Fruit fly (Drosophila melanogaster): ENCODE results near the gene Roc1b.

The Roc1b gene

dm6 chr3L:390194-390593 is 32.4 kb downstream of the Roc1b start:
- TF ChIP-seq N (GFP tag; optimal IDR thresholded peaks at IDR 0.05) (no peak), woc (GFP tag; optimal IDR thresholded peaks at IDR 0.05) (no peak), psq (GFP tag; optimal IDR thresholded peaks at IDR 0.05) (no peak), rgr (GFP tag; optimal IDR thresholded peaks at IDR 0.05) (no peak), Dfd (GFP tag; optimal IDR thresholded peaks at IDR 0.05) (no peak), CG9705 (GFP tag; optimal IDR thresholded peaks at IDR 0.05) (no peak), fru (GFP tag; optimal IDR thresholded peaks at IDR 0.05) (peak; percentile 9), ey (GFP tag; optimal IDR thresholded peaks at IDR 0.05) (no peak), HLH106 (tag; optimal IDR thresholded peaks at IDR 0.05) (peak; percentile 23), CG32264 (GFP tag; optimal IDR thresholded peaks at IDR 0.05) (no peak), h (GFP tag; optimal IDR thresholded peaks at IDR 0.05) (peak; percentile 48), foxo (GFP tag; optimal IDR thresholded peaks at IDR 0.05) (peak in 1 of 2 experiments; percentile 38), pan (optimal IDR thresholded peaks at IDR 0.05) (no peak)

dm6 chr3L:392622-393159 is 34.9 kb downstream of the Roc1b start, which contains the start of gene trh:
Gene trh (minus strand): TSS chr3L:392633.
- peak; percentile 8 for TF ChIP-seq Vsx2 (GFP tag; optimal IDR thresholded peaks at IDR 0.05; ENCODE audit: partially characterized antibody)
- peak; percentile 60 for TF ChIP-seq Dif (GFP tag; optimal IDR thresholded peaks at IDR 0.05; ENCODE audit: partially characterized antibody)
- peak; percentile 23 for TF ChIP-seq CrebA (GFP tag; optimal IDR thresholded peaks at IDR 0.05; ENCODE audit: borderline replicate concordance)
- no peak for TF ChIP-seq sage (GFP tag; optimal IDR thresholded peaks at IDR 0.05)
- TF ChIP-seq dl (GFP tag; optimal IDR thresholded peaks at IDR 0.05; ENCODE audit: insufficient read depth in 1 of 2, partially characterized antibody in 2 of 2): peak; percentile 61 to 66

- TF ChIP-seq h (GFP tag; optimal IDR thresholded peaks at IDR 0.05) (peak; percentile 1), Abd-B (GFP tag; optimal IDR thresholded peaks at IDR 0.05) (no peak)
These were observed 37.4 kb downstream of the Roc1b start for dm6 chr3L:395192-395591.

- TF ChIP-seq ey (GFP tag; optimal IDR thresholded peaks at IDR 0.05) (no peak), pan (optimal IDR thresholded peaks at IDR 0.05) (no peak), Hnf4 (GFP tag; optimal IDR thresholded peaks at IDR 0.05) (no peak), OdsH (GFP tag; optimal IDR thresholded peaks at IDR 0.05) (no peak), woc (GFP tag; optimal IDR thresholded peaks at IDR 0.05) (no peak), psq (GFP tag; optimal IDR thresholded peaks at IDR 0.05) (no peak), HLH106 (tag; optimal IDR thresholded peaks at IDR 0.05) (no peak), dl (GFP tag; optimal IDR thresholded peaks at IDR 0.05; ENCODE audit: insufficient read depth in 1 of 2, partially characterized antibody in 2 of 2) (no peak), GATAd (GFP tag; optimal IDR thresholded peaks at IDR 0.05) (no peak), foxo (GFP tag; optimal IDR thresholded peaks at IDR 0.05) (no peak)
These were observed 42.5 kb downstream of the Roc1b start for dm6 chr3L:400252-400651.
